Worm (Caenorhabditis elegans) whole organism, L2 larva: ENCODE data around the gene R05G9R.1.

Experiments
- C34F6.9 ChIP-seq: fragments of 150-350 bp; optimal IDR thresholded peaks from 2 replicates; lab custom pipeline; 2014; ENCODE audit warnings: missing biosample characterization, missing genetic modification characterization
- F13H6.1 ChIP-seq: sonication (generic microtip); optimal IDR thresholded peaks from 2 replicates; lab custom pipeline; 2016; ENCODE audit warnings: missing genetic modification characterization, missing compliant biosample characterization
- R02D3.7 ChIP-seq: fragments of 150-350 bp; optimal IDR thresholded peaks from 2 replicates; lab custom pipeline; 2014; ENCODE audit warnings: missing biosample characterization, missing genetic modification characterization
- Y55F3AM.14 ChIP-seq: fragments of 200-800 bp; sonication (Bioruptor generic); optimal IDR thresholded peaks from 2 replicates; lab custom pipeline; 2018; ENCODE audit warnings: mild to moderate bottlenecking, missing genetic modification characterization, missing compliant biosample characterization
- ZK546.5 ChIP-seq: sonication (generic microtip); optimal IDR thresholded peaks from 2 replicates; lab custom pipeline; 2017; ENCODE audit warnings: missing biosample characterization, missing genetic modification characterization
- alr-1 ChIP-seq: fragments of 150-350 bp; optimal IDR thresholded peaks from 2 replicates; lab custom pipeline; 2014; ENCODE audit warnings: missing biosample characterization, missing genetic modification characterization
- aly-2 ChIP-seq: fragments of 150-350 bp; optimal IDR thresholded peaks from 2 replicates; lab custom pipeline; 2014; ENCODE audit warnings: missing biosample characterization, missing genetic modification characterization
- ama-1 ChIP-seq: fragments of 150-350 bp; optimal IDR thresholded peaks from 2 replicates; lab custom pipeline; 2018; ENCODE audit warnings: inconsistent platforms
- ceh-16 ChIP-seq: fragments of 150-350 bp; optimal IDR thresholded peaks from 2 replicates; lab custom pipeline; 2014; ENCODE audit warnings: missing biosample characterization, missing genetic modification characterization
- crh-2 ChIP-seq: sonication (generic microtip); optimal IDR thresholded peaks from 2 replicates; lab custom pipeline; 2017; ENCODE audit warnings: missing biosample characterization, missing genetic modification characterization
- egl-27 ChIP-seq: sonication (generic microtip); optimal IDR thresholded peaks from 3 replicates; lab custom pipeline; 2017; ENCODE audit warnings: missing biosample characterization, missing genetic modification reagents, missing genetic modification characterization
- elt-1 ChIP-seq: fragments of 150-350 bp; optimal IDR thresholded peaks from 2 replicates; lab custom pipeline; 2014; ENCODE audit warnings: missing biosample characterization, missing genetic modification characterization
- elt-3 ChIP-seq: sonication (generic microtip); optimal IDR thresholded peaks from 2 replicates; lab custom pipeline; 2017; ENCODE audit warnings: missing biosample characterization, missing genetic modification characterization
- fos-1 ChIP-seq: fragments of 150-350 bp; optimal IDR thresholded peaks from 2 replicates; lab custom pipeline; 2014; ENCODE audit warnings: missing biosample characterization, missing genetic modification characterization
- gmeb-1 ChIP-seq: fragments of 150-350 bp; optimal IDR thresholded peaks from 2 replicates; lab custom pipeline; 2014; ENCODE audit warnings: missing biosample characterization, missing genetic modification characterization
- lin-13 ChIP-seq: fragments of 150-350 bp; optimal IDR thresholded peaks from 2 replicates; lab custom pipeline; 2014; ENCODE audit warnings: missing biosample characterization, missing genetic modification reagents, missing genetic modification characterization
- lin-39 ChIP-seq: fragments of 150-350 bp; optimal IDR thresholded peaks from 2 replicates; lab custom pipeline; 2014; ENCODE audit warnings: missing biosample characterization, missing genetic modification reagents, missing genetic modification characterization
- lsy-2 ChIP-seq, 2 experiments: fragments of 150-350 bp in 1 of 2; sonication (generic microtip) in 1 of 2; optimal IDR thresholded peaks; 2 replicates each; lab custom pipeline; 2014 to 2017; ENCODE audit warnings: missing biosample characterization in 2 of 2, missing genetic modification characterization in 2 of 2
- mab-5 ChIP-seq: fragments of 150-350 bp; optimal IDR thresholded peaks from 2 replicates; lab custom pipeline; 2014; ENCODE audit warnings: missing biosample characterization, missing genetic modification characterization
- mbf-1 ChIP-seq: sonication (generic microtip); optimal IDR thresholded peaks from 2 replicates; lab custom pipeline; 2017; ENCODE audit warnings: missing biosample characterization, missing genetic modification characterization
- nhr-10 ChIP-seq: sonication (generic microtip); optimal IDR thresholded peaks from 2 replicates; lab custom pipeline; 2017; ENCODE audit warnings: missing biosample characterization, missing genetic modification characterization
- nhr-12 ChIP-seq: fragments of 150-350 bp; optimal IDR thresholded peaks from 2 replicates; lab custom pipeline; 2014; ENCODE audit warnings: missing biosample characterization, missing genetic modification characterization
- nhr-129 ChIP-seq: fragments of 150-350 bp; optimal IDR thresholded peaks from 2 replicates; lab custom pipeline; 2014; ENCODE audit warnings: missing biosample characterization, missing genetic modification characterization
- nhr-21 ChIP-seq: fragments of 150-350 bp; optimal IDR thresholded peaks from 2 replicates; lab custom pipeline; 2014; ENCODE audit warnings: missing biosample characterization, missing genetic modification characterization
- nhr-23 ChIP-seq: fragments of 150-350 bp; optimal IDR thresholded peaks from 2 replicates; lab custom pipeline; 2014; ENCODE audit warnings: missing biosample characterization, missing genetic modification reagents, missing genetic modification characterization
- nhr-237 ChIP-seq: fragments of 150-350 bp; optimal IDR thresholded peaks from 2 replicates; lab custom pipeline; 2014; ENCODE audit warnings: missing biosample characterization, missing genetic modification characterization
- nhr-25 ChIP-seq: fragments of 150-350 bp; sonication (generic microtip); optimal IDR thresholded peaks from 3 replicates; lab custom pipeline; 2014; ENCODE audit warnings: missing biosample characterization, missing genetic modification characterization
- nhr-6 ChIP-seq: fragments of 150-350 bp; optimal IDR thresholded peaks from 2 replicates; lab custom pipeline; 2014; ENCODE audit warnings: missing biosample characterization, missing genetic modification characterization
- peb-1 ChIP-seq: fragments of 150-350 bp; optimal IDR thresholded peaks from 2 replicates; lab custom pipeline; 2014; ENCODE audit warnings: missing biosample characterization, missing genetic modification characterization
- sem-4 ChIP-seq: fragments of 150-350 bp; optimal IDR thresholded peaks from 2 replicates; lab custom pipeline; 2014; ENCODE audit warnings: missing biosample characterization, missing genetic modification reagents, missing genetic modification characterization
- skn-1 ChIP-seq: sonication (generic microtip); optimal IDR thresholded peaks from 2 replicates; lab custom pipeline; 2017; ENCODE audit warnings: missing biosample characterization, missing genetic modification characterization
- sma-3 ChIP-seq: sonication (generic microtip); optimal IDR thresholded peaks from 2 replicates; lab custom pipeline; 2016; ENCODE audit warnings: missing genetic modification reagents, missing genetic modification characterization, missing compliant biosample characterization
- sma-9 ChIP-seq, 2 experiments: fragments of 150-350 bp in 1 of 2; sonication (generic microtip) in 1 of 2; optimal IDR thresholded peaks; 2 replicates each; lab custom pipeline; 2014 to 2016; ENCODE audit warnings: missing genetic modification characterization in 2 of 2, mild to moderate bottlenecking in 1 of 2, missing biosample characterization in 1 of 2, missing compliant biosample characterization in 1 of 2, missing genetic modification reagents in 1 of 2, moderate library complexity in 1 of 2
- snpc-4 ChIP-seq: fragments of 150-350 bp; optimal IDR thresholded peaks from 2 replicates; lab custom pipeline; 2014; ENCODE audit warnings: missing biosample characterization, missing genetic modification characterization
- unc-39 ChIP-seq: fragments of 150-350 bp; optimal IDR thresholded peaks from 2 replicates; lab custom pipeline; 2014; ENCODE audit warnings: missing biosample characterization, missing genetic modification characterization
- unc-55 ChIP-seq: fragments of 150-350 bp; sonication (generic microtip); optimal IDR thresholded peaks from 3 replicates; lab custom pipeline; 2014; ENCODE audit warnings: missing biosample characterization, missing genetic modification reagents, missing genetic modification characterization
- unc-62 ChIP-seq: fragments of 150-350 bp; optimal IDR thresholded peaks from 2 replicates; lab custom pipeline; 2014; ENCODE audit warnings: missing biosample characterization, missing genetic modification reagents, missing genetic modification characterization
- zag-1 ChIP-seq: fragments of 150-350 bp; optimal IDR thresholded peaks from 2 replicates; lab custom pipeline; 2014; ENCODE audit warnings: missing biosample characterization, missing genetic modification characterization
- ztf-4 ChIP-seq: fragments of 150-350 bp; optimal IDR thresholded peaks from 2 replicates; lab custom pipeline; 2014; ENCODE audit warnings: missing biosample characterization, missing genetic modification characterization

R05G9R.1 gene

ce11 chrII:6558887-6559286 lies 45.1 kb upstream of the R05G9R.1 start:
- no peak for TF ChIP-seq R02D3.7 (tag; lab: Kevin White, UChicago)

- TF ChIP-seq snpc-4 (tag; lab: Kevin White, UChicago) (no peak), ZK546.5 (tag; lab: Kevin White, UChicago) (no peak)
Observed at ce11 chrII:6554677-6555076, 40.9 kb upstream of the R05G9R.1 start, which contains the start of gene wrn-1. Gene wrn-1, plus strand, starts transcription at chrII:6554977.

- TF ChIP-seq gmeb-1 (tag; lab: Kevin White, UChicago) (no peak), nhr-25 (tag; lab: Kevin White, UChicago) (no peak), aly-2 (tag; lab: Kevin White, UChicago) (no peak), elt-3 (no peak), lin-39 (no peak), nhr-6 (tag; lab: Kevin White, UChicago) (no peak), ceh-16 (tag; lab: Kevin White, UChicago) (no peak), Y55F3AM.14 (GFP tag; lab: Kevin White, UChicago) (no peak), R02D3.7 (tag; lab: Kevin White, UChicago) (no peak), snpc-4 (tag; lab: Kevin White, UChicago) (no peak), ama-1 (lab: Kevin White, UChicago) (no peak), C34F6.9 (tag; lab: Kevin White, UChicago) (no peak), nhr-23 (tag; lab: Kevin White, UChicago) (no peak), unc-39 (no peak), ztf-4 (tag; lab: Kevin White, UChicago) (no peak)
Observed at ce11 chrII:6544842-6545410, 31.1 kb upstream of the R05G9R.1 start, which contains the start of gene lron-15. Gene lron-15, minus strand, starts transcription at chrII:6544892.

ce11 chrII:6535957-6536424 lies 22.2 kb upstream of the R05G9R.1 start, which contains the start of gene utp-20:
Gene utp-20, plus strand, starts transcription at chrII:6536374.
- TF ChIP-seq nhr-6 (tag; lab: Kevin White, UChicago): no peak
- peak; percentile 5 for TF ChIP-seq F13H6.1 (tag; lab: Kevin White, UChicago)
- peak; percentile 90 for TF ChIP-seq gmeb-1 (tag; lab: Kevin White, UChicago)
- TF ChIP-seq unc-62 (GFP tag; lab: Kevin White, UChicago): no peak
- TF ChIP-seq nhr-12: no peak
- TF ChIP-seq ztf-4 (tag; lab: Kevin White, UChicago): no peak
- TF ChIP-seq ceh-16 (tag; lab: Kevin White, UChicago): no peak
- TF ChIP-seq sem-4 (tag; lab: Kevin White, UChicago): no peak
- TF ChIP-seq C34F6.9 (tag; lab: Kevin White, UChicago): peak; percentile 64
- peak; percentile 55 for TF ChIP-seq sma-3 (GFP tag; lab: Kevin White, UChicago)
- TF ChIP-seq sma-9 (GFP tag; optimal IDR thresholded peaks at IDR 0.05; lab: Kevin White, UChicago): peak; percentile 30
- TF ChIP-seq sma-9 (tag; optimal IDR thresholded peaks at IDR 0.05; lab: Kevin White, UChicago): no peak
- TF ChIP-seq nhr-10 (tag; lab: Kevin White, UChicago): no peak
- TF ChIP-seq skn-1: no peak
- no peak for TF ChIP-seq alr-1 (tag; lab: Kevin White, UChicago)
- peak; percentile 44 for TF ChIP-seq lin-13 (GFP tag; lab: Kevin White, UChicago)
- TF ChIP-seq lsy-2 (tag; optimal IDR thresholded peaks at IDR 0.05; lab: Kevin White, UChicago): peak in 1 of 2 experiments; percentile 81
- TF ChIP-seq mab-5 (tag; lab: Kevin White, UChicago): peak; percentile 13
- TF ChIP-seq nhr-237: no peak
- no peak for TF ChIP-seq R02D3.7 (tag; lab: Kevin White, UChicago)
- peak; percentile 87 for TF ChIP-seq unc-55 (GFP tag; lab: Kevin White, UChicago)
- peak; percentile 44 for TF ChIP-seq crh-2
- TF ChIP-seq fos-1 (tag; lab: Kevin White, UChicago): no peak
- peak; percentile 61 for TF ChIP-seq nhr-129 (tag; lab: Kevin White, UChicago)
- no peak for TF ChIP-seq nhr-23 (tag; lab: Kevin White, UChicago)

ce11 chrII:6531940-6532339 lies 18.1 kb upstream of the R05G9R.1 start, which contains the start of gene abcx-1:
Gene abcx-1, plus strand, starts transcription at chrII:6532163.
- TF ChIP-seq sma-3 (GFP tag; lab: Kevin White, UChicago): no peak
- TF ChIP-seq lsy-2 (tag; optimal IDR thresholded peaks at IDR 0.05; lab: Kevin White, UChicago): no peak
- no peak for TF ChIP-seq nhr-23 (tag; lab: Kevin White, UChicago)
- no peak for TF ChIP-seq nhr-25 (tag; lab: Kevin White, UChicago)
- TF ChIP-seq sem-4 (tag; lab: Kevin White, UChicago): no peak
- no peak for TF ChIP-seq unc-39
- no peak for TF ChIP-seq elt-1 (tag; lab: Kevin White, UChicago)
- TF ChIP-seq nhr-21 (tag; lab: Kevin White, UChicago): no peak
- no peak for TF ChIP-seq gmeb-1 (tag; lab: Kevin White, UChicago)
- no peak for TF ChIP-seq peb-1
- no peak for TF ChIP-seq zag-1 (tag; lab: Kevin White, UChicago)
- TF ChIP-seq sma-9 (GFP tag; optimal IDR thresholded peaks at IDR 0.05; lab: Kevin White, UChicago): no peak
- no peak for TF ChIP-seq sma-9 (tag; optimal IDR thresholded peaks at IDR 0.05; lab: Kevin White, UChicago)
- TF ChIP-seq egl-27 (tag; lab: Kevin White, UChicago): no peak
- no peak for TF ChIP-seq crh-2
- no peak for TF ChIP-seq lin-13 (GFP tag; lab: Kevin White, UChicago)
- TF ChIP-seq skn-1: no peak
- TF ChIP-seq ama-1 (lab: Kevin White, UChicago): no peak
- TF ChIP-seq mbf-1 (tag; lab: Kevin White, UChicago): no peak
- no peak for TF ChIP-seq ZK546.5 (tag; lab: Kevin White, UChicago)
